Fruit fly (Drosophila melanogaster): ENCODE data around the gene Adhr.

DNA sequence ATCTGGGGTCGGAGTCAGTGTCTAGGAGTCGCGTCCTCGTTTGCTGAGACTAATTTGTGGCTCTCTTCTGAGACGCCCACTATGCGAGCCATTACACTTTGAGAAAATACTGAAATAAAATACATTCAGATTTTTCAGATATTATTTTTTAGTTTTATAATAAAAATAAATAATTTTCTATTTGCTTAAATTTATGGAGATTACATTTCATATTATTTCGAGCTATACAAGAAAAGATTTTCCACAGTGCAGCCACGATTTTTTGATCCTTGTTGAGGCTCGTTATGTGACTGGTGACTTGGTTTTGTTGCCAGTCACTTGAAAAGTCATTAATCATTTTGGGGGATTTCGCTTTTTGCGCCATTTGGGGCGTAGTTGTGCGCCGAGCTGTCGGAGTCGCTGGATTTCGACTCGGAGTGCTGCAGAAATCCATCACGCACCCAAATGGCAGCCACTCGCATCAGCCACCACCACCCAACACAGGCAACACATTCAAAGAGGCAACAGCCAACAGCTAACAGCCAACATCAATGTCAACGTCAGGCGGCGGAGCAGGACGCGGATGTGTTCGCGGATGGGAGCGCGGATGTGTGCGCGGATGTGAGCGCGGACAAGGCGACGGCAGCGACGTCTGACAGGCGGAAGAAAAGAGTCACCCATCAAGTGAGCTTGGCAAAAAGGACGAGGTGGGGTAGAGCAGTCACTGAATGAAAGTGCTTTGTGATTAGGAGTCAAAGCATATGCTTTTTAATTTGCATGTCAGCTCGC lies 28.5 kb upstream of the Adhr start:
- TF ChIP-seq CG33017 (tag; optimal IDR thresholded peaks at IDR 0.05), result no peak
- no peak for TF ChIP-seq Hr96 (GFP tag; optimal IDR thresholded peaks at IDR 0.05)
- TF ChIP-seq pad (GFP tag; optimal IDR thresholded peaks at IDR 0.05), result no peak
- no peak for TF ChIP-seq CG5204 (GFP tag; optimal IDR thresholded peaks at IDR 0.05)
- TF ChIP-seq toe (GFP tag; optimal IDR thresholded peaks at IDR 0.05), result no peak
- TF ChIP-seq kay (GFP tag; ENCODE audit: borderline replicate concordance), result no peak
- no peak for TF ChIP-seq CG7101 (tag; optimal IDR thresholded peaks at IDR 0.05)
